Fruit fly (Drosophila melanogaster) whole organism, embryonic: ENCODE results near the gene alpha-Est1.

ENCODE experiments used
- Asciz ChIP-seq: fragments of 200-800 bp; sonication (Bioruptor generic); optimal IDR thresholded peaks from 2 replicates; lab custom pipeline; 2017; ENCODE audit warnings: missing biosample characterization, mild to moderate bottlenecking, missing genetic modification characterization, missing genetic modification reagents
- Atf6 ChIP-seq: fragments of 200-800 bp; sonication (Bioruptor generic); IDR thresholded peaks from 2 replicates; pipeline ENCODE4 v1.3.6; 2022; ENCODE audit warnings: missing biosample characterization, missing genetic modification characterization
- CG11247 ChIP-seq: fragments of 200-800 bp; sonication (Bioruptor generic); IDR thresholded peaks from 2 replicates; pipeline ENCODE4 v1.3.6; 2022; ENCODE audit warnings: missing biosample characterization, missing genetic modification characterization
- CG11723 ChIP-seq: fragments of 200-800 bp; sonication (Bioruptor generic); optimal IDR thresholded peaks from 2 replicates; lab custom pipeline; 2017; ENCODE audit warnings: missing biosample characterization, mild to moderate bottlenecking, missing genetic modification characterization
- CG12071 ChIP-seq: fragments of 200-800 bp; sonication (Bioruptor generic); optimal IDR thresholded peaks from 3 replicates; lab custom pipeline; 2018; ENCODE audit warnings: missing biosample characterization, mild to moderate bottlenecking, missing genetic modification characterization
- CG12659 ChIP-seq: fragments of 200-800 bp; sonication (Bioruptor generic); optimal IDR thresholded peaks from 3 replicates; lab custom pipeline; 2017; ENCODE audit warnings: mild to moderate bottlenecking, missing biosample characterization, missing genetic modification reagents, missing genetic modification characterization
- CG12744 ChIP-seq: fragments of 200-800 bp; sonication (Bioruptor generic); optimal IDR thresholded peaks from 2 replicates; lab custom pipeline; 2016; ENCODE audit warnings: missing biosample characterization, missing genetic modification characterization
- CG14050 ChIP-seq: fragments of 200-800 bp; sonication (Bioruptor generic); IDR thresholded peaks from 3 replicates; pipeline ENCODE4 v1.3.6; 2022; ENCODE audit warnings: missing biosample characterization, missing genetic modification characterization
- CG1647 ChIP-seq: fragments of 200-800 bp; sonication (Bioruptor generic); optimal IDR thresholded peaks from 3 replicates; lab custom pipeline; 2016; ENCODE audit warnings: missing biosample characterization, missing genetic modification characterization
- CG16863 ChIP-seq: fragments of 200-800 bp; sonication (Bioruptor generic); optimal IDR thresholded peaks from 3 replicates; lab custom pipeline; 2016; ENCODE audit warnings: missing biosample characterization, missing genetic modification characterization
- CG18011 ChIP-seq: fragments of 200-800 bp; sonication (Bioruptor generic); optimal IDR thresholded peaks from 2 replicates; lab custom pipeline; 2017; ENCODE audit warnings: missing biosample characterization, missing genetic modification characterization, mild to moderate bottlenecking, moderate library complexity, missing genotype
- CG18619 ChIP-seq: fragments of 200-800 bp; sonication (Bioruptor generic); optimal IDR thresholded peaks from 3 replicates; lab custom pipeline; 2017; ENCODE audit warnings: missing biosample characterization, mild to moderate bottlenecking, missing genetic modification characterization
- CG2116 ChIP-seq: fragments of 200-800 bp; sonication (Bioruptor generic); optimal IDR thresholded peaks from 3 replicates; lab custom pipeline; 2018; ENCODE audit warnings: missing biosample characterization, mild to moderate bottlenecking, missing genetic modification characterization
- CG2875 ChIP-seq: fragments of 200-800 bp; sonication (Bioruptor generic); optimal IDR thresholded peaks from 2 replicates; lab custom pipeline; 2017; ENCODE audit warnings: missing biosample characterization, mild to moderate bottlenecking, missing genetic modification characterization, missing genetic modification reagents
- CG3065 ChIP-seq: fragments of 200-800 bp; sonication (Bioruptor generic); optimal IDR thresholded peaks from 2 replicates; lab custom pipeline; 2016; ENCODE audit warnings: missing biosample characterization, missing genetic modification characterization
- CG3163 ChIP-seq: fragments of 200-800 bp; sonication (Bioruptor generic); optimal IDR thresholded peaks from 3 replicates; lab custom pipeline; 2016; ENCODE audit warnings: missing biosample characterization, missing genetic modification characterization
- CG4854 ChIP-seq: fragments of 200-800 bp; sonication (Bioruptor generic); optimal IDR thresholded peaks from 2 replicates; lab custom pipeline; 2016; ENCODE audit warnings: missing biosample characterization, missing genetic modification characterization, inconsistent platforms
- CG7357 ChIP-seq: fragments of 200-800 bp; sonication (Bioruptor generic); IDR thresholded peaks from 3 replicates; pipeline ENCODE4 v1.3.6; 2022; ENCODE audit warnings: missing biosample characterization, missing genetic modification characterization
- CG8089 ChIP-seq: fragments of 200-800 bp; sonication (Bioruptor generic); optimal IDR thresholded peaks from 3 replicates; lab custom pipeline; 2016; ENCODE audit warnings: missing biosample characterization, missing genetic modification characterization
- CG8359 ChIP-seq: fragments of 200-800 bp; sonication (Bioruptor generic); optimal IDR thresholded peaks from 2 replicates; lab custom pipeline; 2017; ENCODE audit warnings: missing biosample characterization, mild to moderate bottlenecking, missing genetic modification characterization, borderline replicate concordance
- Chrac-16 ChIP-seq: fragments of 200-800 bp; sonication (Bioruptor generic); optimal IDR thresholded peaks from 3 replicates; lab custom pipeline; 2016; ENCODE audit warnings: missing biosample characterization, missing genetic modification characterization
- Deaf1 ChIP-seq: fragments of 200-800 bp; optimal IDR thresholded peaks from 3 replicates; lab custom pipeline; 2019; ENCODE audit warnings: missing biosample characterization, mild to moderate bottlenecking, missing genetic modification characterization, moderate library complexity
- Doc3 ChIP-seq: fragments of 200-800 bp; sonication (Bioruptor generic); IDR thresholded peaks from 3 replicates; pipeline ENCODE4 v1.3.6; 2022; ENCODE audit warnings: missing biosample characterization, missing genetic modification characterization; ENCODE audit not compliant: partially characterized antibody
- Gsc ChIP-seq: fragments of 200-800 bp; sonication (Bioruptor generic); IDR thresholded peaks from 2 replicates; pipeline ENCODE4 v1.3.6; 2022; ENCODE audit warnings: missing biosample characterization, missing genetic modification characterization
- Hr3 ChIP-seq: fragments of 200-800 bp; sonication (Bioruptor generic); optimal IDR thresholded peaks from 3 replicates; lab custom pipeline; 2016; ENCODE audit warnings: missing biosample characterization, missing genetic modification characterization
- Max ChIP-seq: fragments of 200-800 bp; sonication (Bioruptor generic); optimal IDR thresholded peaks from 2 replicates; lab custom pipeline; 2016; ENCODE audit warnings: missing biosample characterization, mild to moderate bottlenecking, missing genetic modification characterization
- Meics ChIP-seq: fragments of 200-800 bp; sonication (Bioruptor generic); optimal IDR thresholded peaks from 2 replicates; lab custom pipeline; 2017; ENCODE audit warnings: missing biosample characterization, mild to moderate bottlenecking, missing genetic modification characterization
- PHDP ChIP-seq: fragments of 200-800 bp; sonication (Bioruptor generic); optimal IDR thresholded peaks from 3 replicates; lab custom pipeline; 2018; ENCODE audit warnings: missing biosample characterization, mild to moderate bottlenecking, missing genetic modification characterization, moderate library complexity
- Poxn ChIP-seq: fragments of 200-800 bp; sonication (Bioruptor generic); IDR thresholded peaks from 2 replicates; pipeline ENCODE4 v1.3.6; 2022; ENCODE audit warnings: missing biosample characterization, missing genetic modification characterization
- Vsx1 ChIP-seq: fragments of 200-800 bp; sonication (Bioruptor generic); optimal IDR thresholded peaks from 2 replicates; lab custom pipeline; 2017; ENCODE audit warnings: missing biosample characterization, mild to moderate bottlenecking, missing genetic modification characterization, missing genetic modification reagents
- ab ChIP-seq: fragments of 200-800 bp; sonication (Bioruptor generic); optimal IDR thresholded peaks from 2 replicates; lab custom pipeline; 2016; ENCODE audit warnings: missing biosample characterization, missing genetic modification characterization
- al ChIP-seq: fragments of 200-800 bp; sonication (Bioruptor generic); IDR thresholded peaks from 2 replicates; pipeline ENCODE4 v1.3.6; 2022; ENCODE audit warnings: missing biosample characterization, missing genetic modification characterization
- bowl ChIP-seq: fragments of 200-800 bp; sonication (Bioruptor generic); IDR thresholded peaks from 2 replicates; pipeline ENCODE4 v1.3.6; 2022; ENCODE audit warnings: missing biosample characterization, missing genetic modification characterization
- caup ChIP-seq: fragments of 200-800 bp; sonication (Bioruptor generic); optimal IDR thresholded peaks from 3 replicates; lab custom pipeline; 2017; ENCODE audit warnings: missing biosample characterization, mild to moderate bottlenecking, missing genetic modification characterization, moderate library complexity; ENCODE audit not compliant: severe bottlenecking
- dmrt11E ChIP-seq: fragments of 200-800 bp; sonication (Bioruptor generic); optimal IDR thresholded peaks from 3 replicates; lab custom pipeline; 2018; ENCODE audit warnings: missing biosample characterization, mild to moderate bottlenecking, missing genetic modification characterization, moderate library complexity
- dmrt99B ChIP-seq: fragments of 200-800 bp; sonication (Bioruptor generic); optimal IDR thresholded peaks from 2 replicates; lab custom pipeline; 2018; ENCODE audit warnings: missing biosample characterization, mild to moderate bottlenecking, missing genetic modification characterization, moderate library complexity
- dpn ChIP-seq, 2 experiments: fragments of 200-800 bp; sonication (Bioruptor generic); optimal IDR thresholded peaks; 3 replicates each; lab custom pipeline; 2016; ENCODE audit warnings: missing biosample characterization in 2 of 2, missing genetic modification characterization in 2 of 2
- gce ChIP-seq: fragments of 200-800 bp; sonication (Bioruptor generic); IDR thresholded peaks from 3 replicates; pipeline ENCODE4 v1.3.6; 2022; ENCODE audit warnings: missing biosample characterization, missing genetic modification characterization
- gcm ChIP-seq: fragments of 200-800 bp; sonication (Bioruptor generic); optimal IDR thresholded peaks from 2 replicates; lab custom pipeline; 2019; ENCODE audit warnings: missing biosample characterization, mild to moderate bottlenecking, missing genetic modification characterization, moderate library complexity
- grn ChIP-seq: fragments of 200-800 bp; sonication (Bioruptor generic); optimal IDR thresholded peaks from 3 replicates; lab custom pipeline; 2017; ENCODE audit warnings: missing biosample characterization, missing genetic modification characterization
- ind ChIP-seq: fragments of 200-800 bp; sonication (Bioruptor generic); optimal IDR thresholded peaks from 3 replicates; lab custom pipeline; 2016; ENCODE audit warnings: missing biosample characterization, missing genetic modification characterization
- kay ChIP-seq: fragments of 200-800 bp; sonication (Bioruptor generic); optimal IDR thresholded peaks from 2 replicates; lab custom pipeline; 2016; ENCODE audit warnings: missing biosample characterization, missing genetic modification characterization
- lab ChIP-seq: fragments of 200-800 bp; sonication (Bioruptor generic); optimal IDR thresholded peaks from 3 replicates; lab custom pipeline; 2017; ENCODE audit warnings: missing biosample characterization, missing genetic modification characterization, mild to moderate bottlenecking, moderate library complexity, missing genetic modification reagents
- onecut ChIP-seq: fragments of 200-800 bp; sonication (Bioruptor generic); IDR thresholded peaks from 2 replicates; pipeline ENCODE4 v1.3.6; 2022; ENCODE audit warnings: missing biosample characterization, missing genetic modification characterization
- sens ChIP-seq: fragments of 200-800 bp; sonication (Bioruptor generic); peaks from one replicate; lab custom pipeline; 2016; ENCODE audit warnings: missing biosample characterization, missing genetic modification characterization
- sisA ChIP-seq: fragments of 200-800 bp; sonication (Bioruptor generic); IDR thresholded peaks from 2 replicates; pipeline ENCODE4 v1.3.6; 2022; ENCODE audit warnings: missing biosample characterization, missing genetic modification characterization
- sob ChIP-seq: fragments of 200-800 bp; sonication (Bioruptor generic); IDR thresholded peaks from 2 replicates; pipeline ENCODE4 v1.3.6; 2022; ENCODE audit warnings: missing biosample characterization, missing genetic modification characterization
- sr ChIP-seq: fragments of 200-800 bp; sonication (Bioruptor generic); IDR thresholded peaks from 3 replicates; pipeline ENCODE4 v1.3.6; 2022; ENCODE audit warnings: missing biosample characterization, missing genetic modification characterization
- sug ChIP-seq: fragments of 200-800 bp; optimal IDR thresholded peaks from 2 replicates; lab custom pipeline; 2019; ENCODE audit warnings: missing biosample characterization, mild to moderate bottlenecking, missing genetic modification characterization, moderate library complexity
- trh ChIP-seq: fragments of 200-800 bp; sonication (Bioruptor generic); optimal IDR thresholded peaks from 2 replicates; lab custom pipeline; 2016; ENCODE audit warnings: missing biosample characterization, missing genetic modification characterization
- twi ChIP-seq: fragments of 200-800 bp; optimal IDR thresholded peaks from 2 replicates; lab custom pipeline; 2019; ENCODE audit warnings: missing biosample characterization, mild to moderate bottlenecking, missing genetic modification characterization, moderate library complexity
- unc-4 ChIP-seq: fragments of 200-800 bp; sonication (Bioruptor generic); IDR thresholded peaks from 2 replicates; pipeline ENCODE4 v1.3.6; 2022; ENCODE audit warnings: missing biosample characterization, missing genetic modification characterization; ENCODE audit not compliant: partially characterized antibody

Gene alpha-Est1

dm6 chr3R:7500513-7500912, 48.4 kb downstream of the alpha-Est1 start (continued):
- TF ChIP-seq dpn (GFP tag; optimal IDR thresholded peaks at IDR 0.05; lab: Kevin White, UChicago) (peak in 1 of 2 experiments; percentile 51), CG18619 (GFP tag; lab: Kevin White, UChicago) (no peak), sr (no peak), dmrt11E (no peak), Vsx1 (GFP tag; lab: Kevin White, UChicago) (no peak), dmrt99B (tag; lab: Kevin White, UChicago) (peak; percentile 15), Max (no peak), Gsc (GFP tag; lab: Robert Waterston, UW) (no peak), unc-4 (no peak), gce (GFP tag; lab: Robert Waterston, UW) (no peak), CG16863 (GFP tag; lab: Kevin White, UChicago) (no peak), CG12071 (no peak), CG8359 (GFP tag; lab: Kevin White, UChicago) (no peak), Chrac-16 (no peak), CG3163 (GFP tag; lab: Kevin White, UChicago) (no peak), Atf6 (GFP tag; lab: Robert Waterston, UW) (peak; percentile 62), Hr3 (no peak), bowl (GFP tag; lab: Robert Waterston, UW) (no peak), CG2116 (GFP tag; lab: Kevin White, UChicago) (no peak), CG8089 (GFP tag; lab: Kevin White, UChicago) (no peak), CG11723 (GFP tag; lab: Kevin White, UChicago) (no peak), CG2875 (GFP tag; lab: Kevin White, UChicago) (no peak), ab (GFP tag; lab: Kevin White, UChicago) (no peak), CG1647 (GFP tag; lab: Kevin White, UChicago) (no peak), Poxn (GFP tag; lab: Robert Waterston, UW) (no peak), trh (GFP tag; lab: Kevin White, UChicago) (no peak), kay (GFP tag; lab: Kevin White, UChicago) (no peak), sens (peak; percentile 82), al (GFP tag; lab: Robert Waterston, UW) (peak; percentile 44; the same call in 1 of the 2 replicates), sug (tag; lab: Kevin White, UChicago) (no peak), CG18011 (GFP tag; lab: Kevin White, UChicago) (no peak), Meics (GFP tag; lab: Kevin White, UChicago) (peak; percentile 36), onecut (GFP tag; lab: Robert Waterston, UW) (no peak), sob (peak; percentile 43; the same call in 1 of the 2 replicates), ind (peak; percentile 36), gcm (GFP tag; lab: Kevin White, UChicago) (no peak), CG11247 (peak; percentile 17; the same call in 1 of the 2 replicates), twi (tag; lab: Kevin White, UChicago) (no peak), Asciz (no peak), CG7357 (GFP tag; lab: Robert Waterston, UW) (no peak), CG12659 (no peak), CG4854 (GFP tag; lab: Kevin White, UChicago) (no peak), CG3065 (GFP tag; lab: Kevin White, UChicago) (no peak), lab (GFP tag; lab: Kevin White, UChicago) (peak; percentile 58), CG12744 (no peak), CG14050 (GFP tag; lab: Robert Waterston, UW) (no peak), caup (GFP tag; lab: Kevin White, UChicago) (no peak), Doc3 (GFP tag; lab: Robert Waterston, UW) (no peak), Deaf1 (tag; lab: Kevin White, UChicago) (no peak), sisA (GFP tag; lab: Robert Waterston, UW) (no peak), PHDP (peak; percentile 52), grn (GFP tag; lab: Kevin White, UChicago) (no peak)
